Worm (Caenorhabditis elegans): Measurements from ENCODE around the gene peli-1.

The peli-1 gene

DNA sequence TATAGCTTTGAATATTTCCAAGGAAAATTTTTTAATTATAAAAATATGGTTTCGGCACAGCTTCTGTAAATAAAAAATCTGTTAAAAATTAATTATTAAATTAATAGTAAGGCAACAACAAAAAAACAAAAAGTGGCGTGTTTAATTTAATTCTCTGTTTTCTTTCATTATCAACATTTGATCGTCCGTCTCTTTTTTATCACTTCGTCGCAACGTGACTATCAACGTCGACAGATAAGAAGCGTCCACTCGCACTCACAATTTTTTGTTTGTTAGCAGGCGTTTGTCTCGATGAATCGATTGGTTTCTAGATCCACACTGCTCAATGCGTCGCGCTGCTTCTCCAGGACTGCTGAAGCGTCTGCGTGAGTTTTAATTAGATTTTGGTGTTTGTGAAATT is 7.0 kb downstream of the peli-1 start, which contains the start of gene gcst-1:
TSS of gene gcst-1 (plus strand) at position 277 of the 400 bp plus-strand sequence.
- peak in 1 of 2 experiments; percentile 40 for TF ChIP-seq mdl-1 (tag; optimal IDR thresholded peaks at IDR 0.05)
- TF ChIP-seq sptf-1 (tag; optimal IDR thresholded peaks at IDR 0.05): no peak
- peak; percentile 69 for TF ChIP-seq elt-2 (tag; optimal IDR thresholded peaks at IDR 0.05)
- no peak for TF ChIP-seq lir-3 (tag; optimal IDR thresholded peaks at IDR 0.05; ENCODE audit: poor library complexity)
- no peak for TF ChIP-seq blmp-1 (tag; optimal IDR thresholded peaks at IDR 0.05)
- no peak for TF ChIP-seq nhr-77 (tag; optimal IDR thresholded peaks at IDR 0.05)
- no peak for TF ChIP-seq isw-1 (GFP tag; IDR thresholded peaks at IDR 0.05)
- TF ChIP-seq zag-1 (tag; optimal IDR thresholded peaks at IDR 0.05): no peak
- TF ChIP-seq pqm-1 (tag; optimal IDR thresholded peaks at IDR 0.05): no peak
- TF ChIP-seq tlp-1 (tag; optimal IDR thresholded peaks at IDR 0.05): no peak
- peak in 1 of 6 experiments; percentile 38 for TF ChIP-seq elt-3 (tag; optimal IDR thresholded peaks at IDR 0.05)
- TF ChIP-seq nhr-71 (tag; optimal IDR thresholded peaks at IDR 0.05): peak; percentile 10
- TF ChIP-seq ztf-4 (tag; optimal IDR thresholded peaks at IDR 0.05): no peak
- no peak for TF ChIP-seq mef-2 (tag; optimal IDR thresholded peaks at IDR 0.05)
- no peak for TF ChIP-seq nhr-19 (GFP tag; conservative IDR thresholded peaks at IDR 0.05)
- no peak for TF ChIP-seq swsn-7 (tag; optimal IDR thresholded peaks at IDR 0.05)
- TF ChIP-seq lin-35 (GFP tag; optimal IDR thresholded peaks at IDR 0.05): peak in 1 of 2 experiments; percentile 23
- no peak for TF ChIP-seq hpl-2 (GFP tag; optimal IDR thresholded peaks at IDR 0.05)
- TF ChIP-seq lin-13 (GFP tag; optimal IDR thresholded peaks at IDR 0.05): no peak
- no peak for TF ChIP-seq sup-37 (GFP tag; optimal IDR thresholded peaks at IDR 0.05)
- no peak for TF ChIP-seq nhr-11 (tag; optimal IDR thresholded peaks at IDR 0.05)

DNA sequence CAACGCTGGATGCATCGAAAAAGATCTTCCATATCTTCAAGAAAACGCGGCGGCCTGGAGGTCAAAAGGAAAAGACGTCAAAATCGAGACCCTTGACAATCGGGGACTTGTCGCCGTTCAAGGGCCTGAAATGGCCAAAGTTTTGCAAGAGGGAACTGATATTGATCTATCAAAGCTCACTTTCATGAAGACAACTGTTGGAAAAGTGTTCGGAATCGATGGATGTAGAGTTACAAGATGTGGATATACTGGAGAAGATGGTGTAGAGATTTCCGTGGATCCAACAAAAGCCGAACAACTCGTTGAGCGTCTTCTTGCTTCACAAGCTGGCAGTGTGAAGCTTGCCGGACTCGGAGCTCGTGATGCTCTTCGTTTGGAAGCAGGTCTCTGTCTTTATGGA is 7.9 kb downstream of the peli-1 start:
- TF ChIP-seq C16A3.4 (tag; optimal IDR thresholded peaks at IDR 0.05) (no peak), ces-1 (GFP tag; optimal IDR thresholded peaks at IDR 0.05) (no peak), pax-3 (tag; optimal IDR thresholded peaks at IDR 0.05) (no peak), lin-39 (tag; optimal IDR thresholded peaks at IDR 0.05) (no peak), ztf-4 (tag; optimal IDR thresholded peaks at IDR 0.05) (no peak), nhr-237 (tag; optimal IDR thresholded peaks at IDR 0.05) (no peak), snu-23 (GFP tag; optimal IDR thresholded peaks at IDR 0.05) (no peak), efl-3 (GFP tag; optimal IDR thresholded peaks at IDR 0.05) (no peak), irx-1 (tag; optimal IDR thresholded peaks at IDR 0.05) (no peak), zip-4 (GFP tag; optimal IDR thresholded peaks at IDR 0.05) (no peak), mab-9 (GFP tag; IDR thresholded peaks at IDR 0.05) (no peak), nhr-12 (tag; optimal IDR thresholded peaks at IDR 0.05) (no peak), unc-130 (tag; optimal IDR thresholded peaks at IDR 0.05) (no peak), hpl-2 (GFP tag; optimal IDR thresholded peaks at IDR 0.05) (no peak), lin-35 (GFP tag; optimal IDR thresholded peaks at IDR 0.05) (no peak), nhr-85 (tag) (no peak), nhr-77 (tag; optimal IDR thresholded peaks at IDR 0.05) (no peak)

DNA sequence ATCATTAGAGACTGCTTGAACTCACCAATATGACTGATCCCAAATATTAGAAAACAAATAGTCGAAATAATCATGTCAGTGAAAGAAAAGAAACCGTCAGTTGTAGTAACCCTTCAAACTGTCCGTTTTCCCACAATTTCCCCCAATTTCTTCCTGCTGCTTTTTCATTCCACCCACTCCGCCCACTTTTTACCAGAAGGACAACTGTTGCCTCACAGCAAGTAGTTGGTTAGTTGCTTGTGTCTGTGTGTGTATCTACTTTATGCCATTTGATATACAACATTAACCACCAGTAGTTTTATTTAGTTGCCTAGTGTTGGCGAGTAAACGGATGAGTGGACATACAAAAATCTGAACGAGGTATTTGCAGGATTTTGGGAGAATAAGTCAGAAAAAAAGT is 10.9 kb downstream of the peli-1 start, which contains the start of gene K09H11.9:
TSS of gene K09H11.9 (minus strand) at position 101 of the 400 bp plus-strand sequence.
- TF ChIP-seq efl-1 (optimal IDR thresholded peaks at IDR 0.05) (no peak), efl-1 (GFP tag; optimal IDR thresholded peaks at IDR 0.05 in 1 of 2) (peak in 1 of 2 experiments; percentile 20), pax-3 (tag; optimal IDR thresholded peaks at IDR 0.05) (no peak)

DNA sequence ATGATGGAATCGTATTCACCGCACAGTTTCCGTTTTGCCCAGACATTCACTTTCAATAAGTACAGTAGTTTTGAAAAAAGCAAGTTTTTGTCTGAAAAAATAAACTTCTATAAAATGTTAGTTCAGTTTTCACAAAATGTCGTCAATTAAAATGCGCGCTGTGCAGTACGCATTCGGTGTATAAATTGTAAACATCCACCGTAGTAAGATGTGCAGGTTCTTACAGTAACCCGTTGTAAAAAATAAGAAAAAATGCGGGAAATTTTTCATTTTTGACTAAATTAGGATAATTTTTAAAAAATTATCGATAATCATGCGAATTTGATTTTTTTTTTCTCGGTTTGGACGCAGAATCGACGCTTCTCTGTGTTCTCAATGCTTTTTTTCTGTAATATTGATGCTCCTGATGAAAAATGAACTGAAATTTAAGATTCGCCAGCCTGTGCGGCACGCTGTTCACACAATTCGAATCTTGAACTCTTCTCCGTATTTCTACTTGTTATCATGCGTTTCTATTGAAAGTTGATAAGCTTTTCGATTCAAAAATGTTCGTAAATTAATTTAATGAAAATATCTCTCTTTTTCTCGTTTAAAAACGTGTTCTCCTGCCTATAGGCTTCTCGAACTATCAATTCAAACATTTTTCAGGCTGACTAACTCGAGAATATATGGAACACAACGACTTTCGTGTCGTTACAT is 11.8 kb downstream of the peli-1 start, which contains the start of gene rga-3:
TSS of gene rga-3 (plus strand) at position 649 of the 699 bp plus-strand sequence.
- TF ChIP-seq elt-2 (tag; optimal IDR thresholded peaks at IDR 0.05) (no peak), efl-3 (GFP tag; optimal IDR thresholded peaks at IDR 0.05) (no peak), ceh-63 (GFP tag; optimal IDR thresholded peaks at IDR 0.05) (no peak), nhr-28 (tag; optimal IDR thresholded peaks at IDR 0.05) (no peak), lin-14 (GFP tag; optimal IDR thresholded peaks at IDR 0.05) (no peak), nhr-77 (tag; optimal IDR thresholded peaks at IDR 0.05) (no peak), jun-1 (tag; optimal IDR thresholded peaks at IDR 0.05) (no peak), fkh-8 (tag; optimal IDR thresholded peaks at IDR 0.05) (no peak), zip-4 (GFP tag; optimal IDR thresholded peaks at IDR 0.05) (no peak)
